Fruit fly (Drosophila melanogaster) whole organism, embryonic: ENCODE results near the gene Gdi.

Source experiments
- Bgb ChIP-seq: fragments of 200-800 bp; sonication (Bioruptor generic); IDR thresholded peaks from 2 replicates; pipeline ENCODE4 v1.3.6; 2022; ENCODE audit warnings: missing biosample characterization, missing genetic modification characterization; ENCODE audit not compliant: partially characterized antibody
- Bteb2 ChIP-seq: fragments of 200-800 bp; sonication (Bioruptor generic); optimal IDR thresholded peaks from 2 replicates; lab custom pipeline; 2016; ENCODE audit warnings: missing biosample characterization, missing genetic modification characterization
- CG10147 ChIP-seq: fragments of 200-800 bp; sonication (Bioruptor generic); optimal IDR thresholded peaks from 2 replicates; lab custom pipeline; 2019; ENCODE audit warnings: missing biosample characterization, mild to moderate bottlenecking, missing genetic modification characterization, moderate library complexity
- CG10366 ChIP-seq: fragments of 200-800 bp; sonication (Bioruptor generic); IDR thresholded peaks from 2 replicates; pipeline ENCODE4 v1.3.6; 2022; ENCODE audit warnings: missing biosample characterization, missing genetic modification characterization
- CG10543 ChIP-seq: fragments of 200-800 bp; sonication (Bioruptor generic); optimal IDR thresholded peaks from 3 replicates; lab custom pipeline; 2017; ENCODE audit warnings: missing biosample characterization, mild to moderate bottlenecking, missing genetic modification characterization, moderate library complexity
- CG1233 ChIP-seq: fragments of 200-800 bp; sonication (Bioruptor generic); optimal IDR thresholded peaks from 4 replicates; lab custom pipeline; 2018; ENCODE audit warnings: missing biosample characterization, mild to moderate bottlenecking, missing genetic modification characterization
- CG16779 ChIP-seq: fragments of 200-800 bp; sonication (Bioruptor generic); IDR thresholded peaks from 2 replicates; pipeline ENCODE4 v1.3.6; 2022; ENCODE audit warnings: missing biosample characterization, missing genetic modification characterization
- CG17912 ChIP-seq: fragments of 200-800 bp; sonication (Bioruptor generic); optimal IDR thresholded peaks from 2 replicates; lab custom pipeline; 2018; ENCODE audit warnings: missing biosample characterization, mild to moderate bottlenecking, missing genetic modification characterization
- CG1792 ChIP-seq: fragments of 200-800 bp; sonication (Bioruptor generic); optimal IDR thresholded peaks from 2 replicates; lab custom pipeline; 2016; ENCODE audit warnings: missing biosample characterization, missing genetic modification characterization
- CG18599 ChIP-seq: fragments of 200-800 bp; sonication (Bioruptor generic); optimal IDR thresholded peaks from 3 replicates; lab custom pipeline; 2017; ENCODE audit warnings: missing biosample characterization, missing genetic modification characterization, mild to moderate bottlenecking, moderate library complexity, missing genetic modification reagents
- CG34376 ChIP-seq: fragments of 200-800 bp; sonication (Bioruptor generic); optimal IDR thresholded peaks from 2 replicates; lab custom pipeline; 2018; ENCODE audit warnings: missing biosample characterization, mild to moderate bottlenecking, missing genetic modification characterization
- CG3726 ChIP-seq: fragments of 200-800 bp; sonication (Bioruptor generic); IDR thresholded peaks from 3 replicates; pipeline ENCODE4, ENCODE4 v1.3.6; 2022; ENCODE audit warnings: missing biosample characterization, missing genetic modification characterization
- CG43689 ChIP-seq: fragments of 200-800 bp; sonication (Bioruptor generic); IDR thresholded peaks from 2 replicates; pipeline ENCODE4 v1.3.6; 2022; ENCODE audit warnings: missing biosample characterization, missing genetic modification characterization
- CG7745 ChIP-seq: fragments of 200-800 bp; sonication (Bioruptor generic); optimal IDR thresholded peaks from 2 replicates; lab custom pipeline; 2018; ENCODE audit warnings: missing biosample characterization, mild to moderate bottlenecking, missing genetic modification characterization, moderate library complexity
- CG7786 ChIP-seq: fragments of 200-800 bp; sonication (Bioruptor generic); optimal IDR thresholded peaks from 2 replicates; lab custom pipeline; 2016; ENCODE audit warnings: missing biosample characterization, missing genetic modification characterization
- CG7987 ChIP-seq: fragments of 200-800 bp; sonication (Bioruptor generic); optimal IDR thresholded peaks from 2 replicates; lab custom pipeline; 2018; ENCODE audit warnings: missing biosample characterization, mild to moderate bottlenecking, missing genetic modification characterization, moderate library complexity
- CG9215 ChIP-seq: fragments of 200-800 bp; sonication (Bioruptor generic); IDR thresholded peaks from 2 replicates; pipeline ENCODE4 v1.3.6; 2022; ENCODE audit warnings: missing biosample characterization, missing genetic modification characterization
- Dp ChIP-seq: fragments of 200-800 bp; sonication (Bioruptor generic); optimal IDR thresholded peaks from 2 replicates; lab custom pipeline; 2018; ENCODE audit warnings: missing biosample characterization, mild to moderate bottlenecking, missing genetic modification characterization, moderate library complexity
- Eip74EF ChIP-seq, 2 experiments: fragments of 200-800 bp in 1 of 2; fragments of >200 bp in 1 of 2; sonication (Bioruptor generic) in 1 of 2; optimal IDR thresholded peaks; 2 replicates each; lab custom pipeline; 2017 to 2019; ENCODE audit warnings: missing biosample characterization in 2 of 2, missing genetic modification characterization in 2 of 2, mild to moderate bottlenecking in 1 of 2, moderate library complexity in 1 of 2
- Fer2 ChIP-seq: fragments of 200-800 bp; sonication (Bioruptor generic); optimal IDR thresholded peaks from 2 replicates; lab custom pipeline; 2018; ENCODE audit warnings: missing biosample characterization, mild to moderate bottlenecking, missing genetic modification characterization, moderate library complexity
- Hey ChIP-seq: fragments of 200-800 bp; sonication (Bioruptor generic); optimal IDR thresholded peaks from 3 replicates; lab custom pipeline; 2018; ENCODE audit warnings: missing biosample characterization, mild to moderate bottlenecking, missing genetic modification characterization
- Hmx ChIP-seq: fragments of 200-800 bp; sonication (Bioruptor generic); optimal IDR thresholded peaks from 2 replicates; lab custom pipeline; 2016; ENCODE audit warnings: missing biosample characterization, missing genetic modification characterization
- Med ChIP-seq: fragments of 200-800 bp; sonication (Bioruptor generic); peaks from one replicate; lab custom pipeline; 2016; ENCODE audit warnings: missing biosample characterization, missing genetic modification characterization, mild to moderate bottlenecking, inconsistent platforms, moderate library complexity
- Meics ChIP-seq: fragments of 200-800 bp; sonication (Bioruptor generic); optimal IDR thresholded peaks from 2 replicates; lab custom pipeline; 2017; ENCODE audit warnings: missing biosample characterization, mild to moderate bottlenecking, missing genetic modification characterization
- Mes4 ChIP-seq: fragments of 200-800 bp; sonication (Bioruptor generic); optimal IDR thresholded peaks from 2 replicates; lab custom pipeline; 2016; ENCODE audit warnings: missing biosample characterization, missing genetic modification characterization
- Oaz ChIP-seq: fragments of 200-800 bp; sonication (Bioruptor generic); IDR thresholded peaks from 2 replicates; pipeline ENCODE4 v1.3.6; 2022; ENCODE audit warnings: missing biosample characterization, missing genetic modification characterization
- PHDP ChIP-seq: fragments of 200-800 bp; sonication (Bioruptor generic); optimal IDR thresholded peaks from 3 replicates; lab custom pipeline; 2018; ENCODE audit warnings: missing biosample characterization, mild to moderate bottlenecking, missing genetic modification characterization, moderate library complexity
- Pdp1 ChIP-seq, 2 experiments: fragments of 200-800 bp; sonication (Bioruptor generic); optimal IDR thresholded peaks; 3 replicates each; lab custom pipeline; 2016; ENCODE audit warnings: missing biosample characterization in 2 of 2, missing genetic modification characterization in 2 of 2, mild to moderate bottlenecking in 1 of 2, moderate library complexity in 1 of 2
- Poxn ChIP-seq: fragments of 200-800 bp; sonication (Bioruptor generic); IDR thresholded peaks from 2 replicates; pipeline ENCODE4 v1.3.6; 2022; ENCODE audit warnings: missing biosample characterization, missing genetic modification characterization
- Sin3A ChIP-seq: fragments of >200 bp; optimal IDR thresholded peaks from 2 replicates; lab custom pipeline; 2018
- ash1 ChIP-seq: fragments of 200-800 bp; sonication (Bioruptor generic); optimal IDR thresholded peaks from 2 replicates; lab custom pipeline; 2018; ENCODE audit warnings: missing biosample characterization, mild to moderate bottlenecking, missing genetic modification characterization
- danr ChIP-seq: fragments of 200-800 bp; sonication (Bioruptor generic); IDR thresholded peaks from 2 replicates; pipeline ENCODE4 v1.3.6; 2022; ENCODE audit warnings: missing biosample characterization, missing genetic modification characterization
- ems ChIP-seq: fragments of 200-800 bp; sonication (Bioruptor generic); optimal IDR thresholded peaks from 3 replicates; lab custom pipeline; 2016; ENCODE audit warnings: missing biosample characterization, missing genetic modification characterization
- ewg ChIP-seq: fragments of 200-800 bp; sonication (Bioruptor generic); optimal IDR thresholded peaks from 3 replicates; lab custom pipeline; 2017; ENCODE audit warnings: mild to moderate bottlenecking, missing biosample characterization, missing genetic modification reagents, missing genetic modification characterization
- fd102C ChIP-seq: fragments of 200-800 bp; sonication (Bioruptor generic); optimal IDR thresholded peaks from 2 replicates; lab custom pipeline; 2018; ENCODE audit warnings: missing biosample characterization, mild to moderate bottlenecking, missing genetic modification characterization, moderate library complexity
- fd96Cb ChIP-seq: fragments of 200-800 bp; sonication (Bioruptor generic); optimal IDR thresholded peaks from 2 replicates; lab custom pipeline; 2018; ENCODE audit warnings: missing biosample characterization, mild to moderate bottlenecking, missing genetic modification characterization, moderate library complexity
- gfzf ChIP-seq: fragments of 200-800 bp; sonication (Bioruptor generic); optimal IDR thresholded peaks from 2 replicates; lab custom pipeline; 2016; ENCODE audit warnings: missing biosample characterization, mild to moderate bottlenecking, missing genetic modification characterization, moderate library complexity
- gsb-n ChIP-seq: fragments of 200-800 bp; sonication (Bioruptor generic); optimal IDR thresholded peaks from 3 replicates; lab custom pipeline; 2018; ENCODE audit warnings: missing biosample characterization, mild to moderate bottlenecking, missing genetic modification characterization
- mld ChIP-seq: fragments of 200-800 bp; sonication (Bioruptor generic); IDR thresholded peaks from 3 replicates; pipeline ENCODE4 v1.3.6; 2022; ENCODE audit warnings: missing biosample characterization, missing genetic modification characterization; ENCODE audit not compliant: partially characterized antibody
- onecut ChIP-seq: fragments of 200-800 bp; sonication (Bioruptor generic); IDR thresholded peaks from 2 replicates; pipeline ENCODE4 v1.3.6; 2022; ENCODE audit warnings: missing biosample characterization, missing genetic modification characterization
- pfk ChIP-seq: fragments of 200-800 bp; sonication (Bioruptor generic); optimal IDR thresholded peaks from 2 replicates; lab custom pipeline; 2018; ENCODE audit warnings: missing biosample characterization, mild to moderate bottlenecking, missing genetic modification characterization, moderate library complexity
- phol ChIP-seq: fragments of 200-800 bp; sonication (Bioruptor generic); optimal IDR thresholded peaks from 3 replicates; lab custom pipeline; 2018; ENCODE audit warnings: missing biosample characterization, mild to moderate bottlenecking, missing genetic modification characterization, moderate library complexity
- pros ChIP-seq: fragments of 200-800 bp; sonication (Bioruptor generic); optimal IDR thresholded peaks from 3 replicates; lab custom pipeline; 2019; ENCODE audit warnings: missing biosample characterization, mild to moderate bottlenecking, missing genetic modification characterization, moderate library complexity
- pum ChIP-seq: fragments of 200-800 bp; sonication (Bioruptor generic); optimal IDR thresholded peaks from 2 replicates; lab custom pipeline; 2016; ENCODE audit warnings: missing biosample characterization, missing genetic modification characterization
- slbo ChIP-seq: fragments of 200-800 bp; sonication (Bioruptor generic); IDR thresholded peaks from 2 replicates; pipeline ENCODE4 v1.3.6; 2022; ENCODE audit warnings: missing biosample characterization, missing genetic modification characterization
- so ChIP-seq: fragments of 200-800 bp; sonication (Bioruptor generic); IDR thresholded peaks from 3 replicates; pipeline ENCODE4 v1.3.6; 2022; ENCODE audit warnings: missing biosample characterization, missing genetic modification characterization
- stc ChIP-seq: fragments of 200-800 bp; sonication (Bioruptor generic); IDR thresholded peaks from 2 replicates; pipeline ENCODE4 v1.3.6; 2022; ENCODE audit warnings: missing biosample characterization, missing genetic modification characterization
- twi ChIP-seq: fragments of 200-800 bp; optimal IDR thresholded peaks from 2 replicates; lab custom pipeline; 2019; ENCODE audit warnings: missing biosample characterization, mild to moderate bottlenecking, missing genetic modification characterization, moderate library complexity
- tx ChIP-seq: fragments of 200-800 bp; sonication (Bioruptor generic); optimal IDR thresholded peaks from 2 replicates; lab custom pipeline; 2016; ENCODE audit warnings: missing biosample characterization, missing genetic modification characterization

The Gdi gene

dm6 chr2L:9498185-9498984 is 3.7 kb upstream of the Gdi start (continued):
- TF ChIP-seq CG43689 (GFP tag; lab: Robert Waterston, UW) (no peak), Sin3A (lab: Kevin White, UChicago) (no peak), Bgb (GFP tag; lab: Robert Waterston, UW) (no peak), CG7786 (GFP tag; lab: Kevin White, UChicago) (peak; percentile 41), slbo (GFP tag; lab: Robert Waterston, UW) (peak; percentile 68), Dp (GFP tag; lab: Kevin White, UChicago) (no peak), gsb-n (no peak), CG9215 (GFP tag; lab: Robert Waterston, UW) (no peak; the same call in 1 of the 2 replicates), CG10543 (GFP tag; lab: Kevin White, UChicago) (peak; percentile 44), Hey (tag; lab: Kevin White, UChicago) (peak; percentile 50), Eip74EF (GFP tag; optimal IDR thresholded peaks at IDR 0.05; lab: Kevin White, UChicago) (peak in 1 of 2 experiments; percentile 60), so (GFP tag; lab: Robert Waterston, UW) (peak; percentile 62; the same call in 1 of the 3 replicates), Bteb2 (GFP tag; lab: Kevin White, UChicago) (no peak), Fer2 (tag; lab: Kevin White, UChicago) (no peak), Poxn (no peak), gfzf (GFP tag; lab: Kevin White, UChicago) (no peak), fd102C (no peak), pros (GFP tag; lab: Kevin White, UChicago) (no peak), ems (GFP tag; lab: Kevin White, UChicago) (peak; percentile 38), Oaz (GFP tag; lab: Robert Waterston, UW) (0 out of 2 replicates have a peak, but pooled peaks have one; percentile 37), CG10366 (GFP tag; lab: Robert Waterston, UW) (peak; percentile 64), CG3726 (GFP tag; lab: Robert Waterston, UW) (no peak), CG7987 (peak; percentile 14), danr (GFP tag; lab: Robert Waterston, UW) (peak; percentile 40; the same call in 1 of the 2 replicates), Mes4 (GFP tag; lab: Kevin White, UChicago) (no peak), CG34376 (GFP tag; lab: Kevin White, UChicago) (peak; percentile 95), pfk (no peak), fd96Cb (tag; lab: Kevin White, UChicago) (peak; percentile 68), CG10147 (GFP tag; lab: Kevin White, UChicago) (peak; percentile 44), CG1233 (GFP tag; lab: Kevin White, UChicago) (peak; percentile 38), CG18599 (GFP tag; lab: Kevin White, UChicago) (peak; percentile 75), CG16779 (GFP tag; lab: Robert Waterston, UW) (no peak), stc (GFP tag; lab: Robert Waterston, UW) (peak; percentile 71), Pdp1 (GFP tag; optimal IDR thresholded peaks at IDR 0.05; lab: Kevin White, UChicago) (peak; percentile 45 to 62), Meics (peak; percentile 75), phol (tag; lab: Kevin White, UChicago) (peak; percentile 67), pum (GFP tag; lab: Kevin White, UChicago) (no peak), onecut (GFP tag; lab: Robert Waterston, UW) (peak; percentile 54), mld (no peak), twi (no peak), CG7745 (tag; lab: Kevin White, UChicago) (no peak), CG1792 (GFP tag; lab: Kevin White, UChicago) (peak; percentile 31), Med (GFP tag; lab: Kevin White, UChicago) (peak; percentile 91), Hmx (GFP tag; lab: Kevin White, UChicago) (no peak), PHDP (peak; percentile 57), ewg (peak; percentile 33), ash1 (GFP tag; lab: Kevin White, UChicago) (no peak), CG17912 (GFP tag; lab: Kevin White, UChicago) (no peak), tx (GFP tag; lab: Kevin White, UChicago) (peak; percentile 62)
